Worm (Caenorhabditis elegans): ENCODE data around the gene glb-19.

glb-19 gene

DNA sequence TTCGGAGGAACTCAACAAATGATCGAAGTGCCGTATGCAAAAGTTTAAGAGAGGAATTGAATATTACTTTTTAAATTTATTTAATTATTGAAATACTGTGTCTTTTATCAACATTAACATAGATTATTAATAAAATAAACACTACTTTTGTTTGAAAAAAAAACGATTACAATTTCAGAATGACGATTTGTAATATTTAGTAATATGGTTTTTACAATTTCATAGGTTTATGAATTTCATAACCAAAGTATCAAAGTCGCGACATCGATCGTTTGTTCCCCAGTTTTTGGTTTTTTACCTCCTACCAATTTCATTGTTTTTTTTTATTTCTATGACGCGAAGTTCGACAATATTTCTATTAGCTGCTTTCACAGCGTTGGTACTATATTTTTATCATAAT lies 54.0 kb downstream of the glb-19 start, which contains the start of gene R09H10.1:
TSS of gene R09H10.1 (plus strand) at position 301 of the 400 bp plus-strand sequence.
- TF ChIP-seq mdl-1 (tag; optimal IDR thresholded peaks at IDR 0.05) (no peak), daf-12 (tag; optimal IDR thresholded peaks at IDR 0.05) (no peak), elt-1 (tag; optimal IDR thresholded peaks at IDR 0.05) (no peak), jun-1 (tag; optimal IDR thresholded peaks at IDR 0.05) (no peak), hmg-11 (tag; optimal IDR thresholded peaks at IDR 0.05) (no peak), fos-1 (tag; optimal IDR thresholded peaks at IDR 0.05) (no peak), nhr-28 (tag; optimal IDR thresholded peaks at IDR 0.05) (no peak), nhr-23 (tag; optimal IDR thresholded peaks at IDR 0.05) (no peak), ceh-82 (tag; optimal IDR thresholded peaks at IDR 0.05) (no peak)

DNA sequence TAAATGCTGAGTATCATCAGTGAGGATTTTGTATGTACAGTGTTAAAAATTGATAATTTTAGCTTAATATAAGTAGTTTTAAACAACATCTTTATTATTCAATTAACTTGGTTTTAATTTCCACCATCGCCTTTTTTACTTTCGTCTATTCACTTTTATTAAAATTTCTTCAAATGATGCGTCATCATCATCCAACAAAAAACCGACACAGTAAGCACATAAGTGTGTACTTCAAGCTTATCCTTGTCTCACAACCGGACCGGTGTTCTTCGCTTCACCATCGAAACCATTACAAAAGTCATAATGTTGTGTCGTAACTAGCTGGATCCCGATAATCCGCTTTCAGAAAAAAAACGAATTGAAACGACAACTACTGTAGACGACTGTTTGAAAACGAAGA lies 57.4 kb downstream of the glb-19 start, which contains the start of gene C43F9.11:
TSS of gene C43F9.11 (plus strand) at position 301 of the 400 bp plus-strand sequence.
- TF ChIP-seq sea-2 (GFP tag; optimal IDR thresholded peaks at IDR 0.05) (no peak), daf-12 (tag; optimal IDR thresholded peaks at IDR 0.05) (no peak), nhr-237 (tag; optimal IDR thresholded peaks at IDR 0.05) (no peak), nhr-12 (tag; optimal IDR thresholded peaks at IDR 0.05) (no peak), nhr-67 (tag; optimal IDR thresholded peaks at IDR 0.05) (no peak), egl-5 (tag; optimal IDR thresholded peaks at IDR 0.05) (no peak), fkh-10 (GFP tag; optimal IDR thresholded peaks at IDR 0.05) (no peak), fkh-2 (tag; optimal IDR thresholded peaks at IDR 0.05) (no peak), elt-2 (tag; optimal IDR thresholded peaks at IDR 0.05) (no peak), aly-2 (tag; optimal IDR thresholded peaks at IDR 0.05) (no peak), hmg-11 (tag; optimal IDR thresholded peaks at IDR 0.05) (no peak), ama-1 (optimal IDR thresholded peaks at IDR 0.05) (no peak), pha-4 (tag; optimal IDR thresholded peaks at IDR 0.05) (no peak), lsy-12 (tag; optimal IDR thresholded peaks at IDR 0.05) (no peak), nhr-23 (tag; optimal IDR thresholded peaks at IDR 0.05) (no peak), nhr-11 (tag; optimal IDR thresholded peaks at IDR 0.05) (no peak), jun-1 (tag; optimal IDR thresholded peaks at IDR 0.05) (no peak), ceh-16 (tag; optimal IDR thresholded peaks at IDR 0.05) (no peak)

ce11 chrIV:10593570-10593969 lies 60.4 kb downstream of the glb-19 start, which contains the start of gene C43F9.7:
C43F9.7 (minus strand) TSS chrIV:10593670.
- TF ChIP-seq ceh-82 (tag; optimal IDR thresholded peaks at IDR 0.05) = no peak
- no peak for TF ChIP-seq elt-1 (tag; optimal IDR thresholded peaks at IDR 0.05)
- no peak for TF ChIP-seq ztf-4 (tag; optimal IDR thresholded peaks at IDR 0.05)
- no peak for TF ChIP-seq fkh-10 (GFP tag; optimal IDR thresholded peaks at IDR 0.05)
- no peak for TF ChIP-seq elt-3 (tag; optimal IDR thresholded peaks at IDR 0.05)
- no peak for TF ChIP-seq mml-1 (tag; optimal IDR thresholded peaks at IDR 0.05)
- no peak for TF ChIP-seq unc-39 (tag; optimal IDR thresholded peaks at IDR 0.05)
- no peak for TF ChIP-seq fos-1 (tag; optimal IDR thresholded peaks at IDR 0.05)
- TF ChIP-seq nhr-23 (tag; optimal IDR thresholded peaks at IDR 0.05) = no peak
- TF ChIP-seq hmg-11 (tag; optimal IDR thresholded peaks at IDR 0.05) = no peak
- TF ChIP-seq egl-5 (tag; optimal IDR thresholded peaks at IDR 0.05) = no peak
- no peak for TF ChIP-seq ceh-9 (tag; optimal IDR thresholded peaks at IDR 0.05)
- TF ChIP-seq fkh-2 (tag; optimal IDR thresholded peaks at IDR 0.05) = no peak
- TF ChIP-seq ceh-16 (tag; optimal IDR thresholded peaks at IDR 0.05) = no peak
- no peak for TF ChIP-seq unc-62 (GFP tag; optimal IDR thresholded peaks at IDR 0.05)
- TF ChIP-seq ama-1 (optimal IDR thresholded peaks at IDR 0.05) = no peak

Data from whole organism, L3 larva.